Worm (Caenorhabditis elegans): ENCODE results near the gene Y50D4C.3.

- TF ChIP-seq ama-1 (optimal IDR thresholded peaks at IDR 0.05) (no peak), flt-1 (GFP tag; IDR thresholded peaks at IDR 0.05) (no peak), aly-1 (tag; optimal IDR thresholded peaks at IDR 0.05) (no peak), tra-4 (tag; optimal IDR thresholded peaks at IDR 0.05) (no peak), pes-1 (GFP tag; IDR thresholded peaks at IDR 0.05) (no peak), hnd-1 (tag; optimal IDR thresholded peaks at IDR 0.05) (no peak)
Measured at ce11 chrV:915716-916115, 29.3 kb downstream of the Y50D4C.3 start.
